Worm (Caenorhabditis elegans) whole organism, L4/young adult: ENCODE data around the gene ptp-2.

ENCODE experiments used
- W03F9.2 ChIP-seq: fragments of 150-350 bp; optimal IDR thresholded peaks from 2 replicates; lab custom pipeline; 2014; ENCODE audit warnings: missing biosample characterization, missing genetic modification characterization
- dao-5 ChIP-seq: sonication (generic microtip); optimal IDR thresholded peaks from 2 replicates; lab custom pipeline; 2016; ENCODE audit warnings: missing genotype, missing genetic modification characterization, moderate library complexity, missing compliant biosample characterization
- him-1 ChIP-seq: sonication (generic microtip); optimal IDR thresholded peaks from 2 replicates; lab custom pipeline; 2016; ENCODE audit warnings: missing genotype, missing genetic modification reagents, missing genetic modification characterization, missing compliant biosample characterization

DNA sequence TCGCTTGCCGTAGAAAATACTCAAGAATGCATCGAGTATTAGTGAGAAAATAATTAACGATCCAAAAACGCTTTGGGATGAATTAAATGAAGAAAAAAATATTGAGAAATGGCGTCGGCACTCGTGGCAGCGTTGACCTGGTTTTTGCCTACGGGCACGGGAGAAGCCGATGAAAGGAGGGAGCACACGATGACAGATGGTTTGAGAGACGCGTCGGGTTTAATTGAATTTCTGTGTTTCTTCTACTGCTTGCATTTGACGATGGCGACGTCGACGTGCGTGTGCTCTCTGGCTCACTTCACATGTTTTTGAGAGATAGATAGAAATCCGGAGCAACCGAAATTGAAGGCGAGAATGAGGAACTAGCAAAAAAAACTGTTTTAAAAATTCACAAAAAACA is 32.2 kb downstream of the ptp-2 start:
- TF ChIP-seq him-1: no peak
- no peak for TF ChIP-seq dao-5 (tag; lab: Kevin White, UChicago)
- no peak for TF ChIP-seq W03F9.2 (tag; lab: Kevin White, UChicago)
